Worm (Caenorhabditis elegans) whole organism, L4 larva: ENCODE measurements around the gene C08E8.1.

Experiments
- Y75B8A.6 ChIP-seq: fragments of 200-800 bp; sonication (Bioruptor generic); IDR thresholded peaks from 2 replicates; pipeline ENCODE4 v1.3.6; 2022; ENCODE audit warnings: missing genetic modification reagents, missing genetic modification characterization, missing compliant biosample characterization
- ama-1 ChIP-seq: fragments of 150-350 bp; optimal IDR thresholded peaks from 2 replicates; lab custom pipeline; 2014; ENCODE audit warnings: inconsistent platforms, mixed read lengths
- daf-16 ChIP-seq, 3 experiments: sonication (generic microtip); optimal IDR thresholded peaks; 2 replicates each; lab custom pipeline; 2016 to 2017; ENCODE audit warnings: missing genetic modification characterization in 3 of 3, missing genetic modification reagents in 3 of 3, mild to moderate bottlenecking in 2 of 3, missing compliant biosample characterization in 2 of 3, missing biosample characterization in 1 of 3, moderate library complexity in 1 of 3
- duxl-1 ChIP-seq: sonication (generic microtip); optimal IDR thresholded peaks from 2 replicates; lab custom pipeline; 2016; ENCODE audit warnings: mild to moderate bottlenecking, missing genetic modification characterization, moderate library complexity, missing compliant biosample characterization; ENCODE audit not compliant: poor library complexity
- egl-43 ChIP-seq: fragments of 200-800 bp; sonication (Bioruptor generic); IDR thresholded peaks from 2 replicates; pipeline ENCODE4 v1.3.6; 2022; ENCODE audit warnings: missing genetic modification reagents, missing genetic modification characterization, missing compliant biosample characterization
- hmg-1.1 ChIP-seq: fragments of 200-800 bp; sonication (Bioruptor generic); IDR thresholded peaks from 2 replicates; pipeline ENCODE4 v1.3.6; 2022; ENCODE audit warnings: missing genetic modification reagents, missing genetic modification characterization, missing compliant biosample characterization
- lin-13 ChIP-seq: fragments of 150-350 bp; optimal IDR thresholded peaks from 2 replicates; lab custom pipeline; 2014; ENCODE audit warnings: missing biosample characterization, missing genetic modification reagents, missing genetic modification characterization
- lin-15B ChIP-seq: fragments of 150-350 bp; sonication (generic microtip); optimal IDR thresholded peaks from 3 replicates; lab custom pipeline; 2014; ENCODE audit warnings: missing biosample characterization, missing genetic modification characterization
- lin-39 ChIP-seq: fragments of 150-350 bp; optimal IDR thresholded peaks from 2 replicates; lab custom pipeline; 2014; ENCODE audit warnings: missing biosample characterization, missing genetic modification reagents, missing genetic modification characterization
- madf-5 ChIP-seq, 2 experiments: fragments of 200-800 bp; sonication (Bioruptor generic); IDR thresholded peaks; 2 replicates each; pipeline ENCODE4 v1.3.6; 2022; ENCODE audit warnings: missing compliant biosample characterization in 2 of 2, missing genetic modification characterization in 2 of 2
- madf-9 ChIP-seq: fragments of 200-800 bp; sonication (Bioruptor generic); conservative IDR thresholded peaks from 2 replicates; pipeline ENCODE4 v1.3.6; 2022; ENCODE audit warnings: missing genetic modification reagents, missing genetic modification characterization, missing compliant biosample characterization
- mdl-1 ChIP-seq, 2 experiments: fragments of 150-350 bp in 1 of 2; sonication (generic microtip) in 1 of 2; optimal IDR thresholded peaks; 2 replicates each; lab custom pipeline; 2014 to 2017; ENCODE audit warnings: missing biosample characterization in 2 of 2, missing genetic modification characterization in 2 of 2
- mes-2 ChIP-seq: sonication (generic microtip); optimal IDR thresholded peaks from 2 replicates; lab custom pipeline; 2016; ENCODE audit warnings: missing genotype, mild to moderate bottlenecking, missing genetic modification characterization, missing compliant biosample characterization; ENCODE audit not compliant: poor library complexity, severe bottlenecking
- nhr-28 ChIP-seq: fragments of 150-350 bp; optimal IDR thresholded peaks from 2 replicates; lab custom pipeline; 2014; ENCODE audit warnings: missing biosample characterization, missing genetic modification characterization
- nhr-42 ChIP-seq: fragments of 200-800 bp; sonication (Bioruptor generic); IDR thresholded peaks from 2 replicates; pipeline ENCODE4 v1.3.6; 2022; ENCODE audit warnings: missing genetic modification characterization, missing compliant biosample characterization
- pha-4 ChIP-seq, 2 experiments: fragments of 150-350 bp in 1 of 2; fragments of 200-800 bp in 1 of 2; sonication (Bioruptor generic) in 1 of 2; IDR thresholded peaks in 1 of 2; optimal IDR thresholded peaks in 1 of 2; 2 replicates each; pipeline versions ENCODE4 v1.3.6 to Lab custom; 2014 to 2022; ENCODE audit warnings: missing genetic modification characterization in 2 of 2, missing genetic modification reagents in 2 of 2, missing biosample characterization in 1 of 2, missing compliant biosample characterization in 1 of 2
- pqm-1 ChIP-seq: sonication (generic microtip); optimal IDR thresholded peaks from 2 replicates; lab custom pipeline; 2017; ENCODE audit warnings: missing biosample characterization, missing genetic modification characterization
- skn-1 ChIP-seq: fragments of 150-350 bp; optimal IDR thresholded peaks from 2 replicates; lab custom pipeline; 2014; ENCODE audit warnings: missing biosample characterization, missing genetic modification characterization
- tra-1 ChIP-seq: fragments of 200-800 bp; sonication (Bioruptor generic); IDR thresholded peaks from 2 replicates; pipeline ENCODE4 v1.3.6; 2022; ENCODE audit warnings: missing genetic modification reagents, missing genetic modification characterization, missing compliant biosample characterization
- unc-39 ChIP-seq: sonication (generic microtip); optimal IDR thresholded peaks from 2 replicates; lab custom pipeline; 2017; ENCODE audit warnings: missing biosample characterization, missing genetic modification characterization
- unc-62 ChIP-seq, 3 experiments: fragments of 150-350 bp in 1 of 3; sonication (generic microtip); optimal IDR thresholded peaks in 2 of 3; peaks in 1 of 3; 1 replicate in 1 of 3; 2 replicates in 2 of 3; lab custom pipeline; 2014 to 2017; ENCODE audit warnings: missing biosample characterization in 3 of 3, missing genetic modification characterization in 3 of 3, missing genetic modification reagents in 3 of 3, missing genotype in 1 of 3
- zip-2 ChIP-seq: fragments of 150-350 bp; optimal IDR thresholded peaks from 2 replicates; lab custom pipeline; 2014; ENCODE audit warnings: missing biosample characterization, missing genetic modification characterization

Gene C08E8.1

DNA sequence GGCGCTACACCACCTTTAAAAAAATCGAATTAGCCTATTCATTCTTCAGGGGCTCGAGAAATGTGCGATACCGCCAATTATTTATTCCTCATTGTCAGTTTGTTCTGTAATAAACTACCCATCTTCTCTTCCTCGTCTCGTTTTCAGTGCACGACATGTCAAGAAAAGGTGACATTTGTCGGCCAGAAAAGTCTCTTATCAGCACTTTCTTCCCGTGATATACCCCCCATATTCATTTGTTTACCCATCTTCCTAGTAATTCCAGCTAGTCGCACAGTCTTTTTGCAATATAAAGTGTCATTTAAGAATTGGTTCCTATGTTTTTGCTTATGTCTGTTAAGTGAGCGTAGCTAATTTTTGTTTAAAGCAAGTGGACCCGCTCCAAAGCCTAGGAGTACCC lies 37.8 kb downstream of the C08E8.1 start (continued):
- TF ChIP-seq unc-62 (GFP tag; optimal IDR thresholded peaks at IDR 0.05 in 1 of 2; lab: Kevin White, UChicago) (no peak), unc-62 (tag; optimal IDR thresholded peaks at IDR 0.05; lab: Kevin White, UChicago) (no peak), skn-1 (tag; lab: Kevin White, UChicago) (no peak), unc-39 (no peak), daf-16 (GFP tag; optimal IDR thresholded peaks at IDR 0.05; lab: Kevin White, UChicago) (no peak), daf-16 (tag; optimal IDR thresholded peaks at IDR 0.05; lab: Kevin White, UChicago) (no peak), lin-15B (tag; lab: Kevin White, UChicago) (no peak), zip-2 (tag; lab: Kevin White, UChicago) (no peak), lin-13 (GFP tag; lab: Kevin White, UChicago) (no peak), hmg-1.1 (GFP tag; lab: Robert Waterston, UW) (no peak), nhr-28 (tag; lab: Kevin White, UChicago) (peak; percentile 48), mdl-1 (tag; optimal IDR thresholded peaks at IDR 0.05; lab: Kevin White, UChicago) (no peak), nhr-42 (GFP tag; lab: Robert Waterston, UW) (no peak), pha-4 (GFP tag; IDR thresholded peaks at IDR 0.05; lab: Robert Waterston, UW) (no peak), pha-4 (tag; optimal IDR thresholded peaks at IDR 0.05; lab: Kevin White, UChicago) (no peak), tra-1 (GFP tag; lab: Robert Waterston, UW) (no peak), egl-43 (GFP tag; lab: Robert Waterston, UW) (no peak), madf-9 (no peak), madf-5 (GFP tag; IDR thresholded peaks at IDR 0.05; lab: Robert Waterston, UW) (no peak), duxl-1 (tag; lab: Kevin White, UChicago) (no peak)

DNA sequence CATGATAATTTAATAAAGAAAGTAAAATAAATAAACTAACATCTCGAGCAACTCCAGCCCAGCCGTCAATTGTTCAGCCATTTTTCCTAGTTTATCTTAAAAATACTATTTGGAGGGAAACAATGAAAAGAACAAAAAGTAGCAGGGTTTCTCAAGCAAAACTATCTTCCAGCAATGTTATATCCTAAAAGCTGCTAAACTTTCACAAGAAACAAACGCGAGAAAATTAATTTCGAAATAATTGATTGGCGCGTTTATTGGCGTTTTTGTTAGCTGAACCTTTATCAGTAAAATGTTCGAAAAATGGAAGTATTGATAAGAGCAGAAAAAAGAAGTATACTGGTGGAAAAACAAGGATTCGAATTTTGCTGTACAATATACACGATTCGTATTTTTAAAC lies 39.1 kb downstream of the C08E8.1 start, which contains the start of gene B0462.5:
Gene B0462.5 (minus strand): TSS at position 101 of the 400 bp plus-strand sequence.
- TF ChIP-seq lin-39 (tag; lab: Kevin White, UChicago) (no peak), duxl-1 (tag; lab: Kevin White, UChicago) (no peak), mes-2 (tag; lab: Kevin White, UChicago) (no peak), ama-1 (no peak), skn-1 (tag; lab: Kevin White, UChicago) (no peak), pqm-1 (tag; lab: Kevin White, UChicago) (peak; percentile 74)
- TF ChIP-seq, all 104 proteins: peak for 1

- TF ChIP-seq Y75B8A.6 = no peak
- TF ChIP-seq unc-62 (GFP tag; optimal IDR thresholded peaks at IDR 0.05 in 1 of 2; lab: Kevin White, UChicago) = peak in 1 of 2 experiments; percentile 23
- TF ChIP-seq unc-62 (tag; optimal IDR thresholded peaks at IDR 0.05; lab: Kevin White, UChicago) = no peak
- TF ChIP-seq, all 104 proteins: peak for 1
Measured at ce11 chrV:18318312-18318711, 44.0 kb downstream of the C08E8.1 start, which contains the start of gene fbxb-119. fbxb-119 (plus strand) TSS chrV:18318612.
